Worm (Caenorhabditis elegans): ENCODE results near the gene hach-1.

DNA sequence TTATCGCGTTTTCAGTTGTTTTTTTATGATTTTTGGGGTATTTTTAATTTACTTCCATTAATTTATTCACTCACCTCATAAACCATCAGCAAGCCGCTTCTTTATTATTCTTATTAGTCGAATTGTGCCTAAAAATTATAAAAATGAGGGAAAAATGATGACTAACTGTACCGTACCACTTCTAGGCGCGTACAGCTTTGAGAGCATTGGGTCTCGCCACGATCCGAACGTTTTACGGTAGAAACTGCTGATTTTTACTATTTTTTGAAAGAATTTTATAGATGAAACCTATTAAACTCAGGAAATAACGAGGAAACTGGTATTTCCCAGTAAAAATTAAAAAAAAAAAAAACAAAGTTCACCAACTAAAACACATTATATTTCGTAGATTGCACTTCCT, 12.2 kb upstream of the hach-1 start, which contains the start of gene D1044.6:
- no peak for TF ChIP-seq nhr-77 (tag; optimal IDR thresholded peaks at IDR 0.05)
- no peak for TF ChIP-seq nhr-11 (tag; optimal IDR thresholded peaks at IDR 0.05)
- no peak for TF ChIP-seq aly-2 (tag; optimal IDR thresholded peaks at IDR 0.05)
- no peak for TF ChIP-seq mab-9 (GFP tag; IDR thresholded peaks at IDR 0.05)
- no peak for TF ChIP-seq ama-1 (optimal IDR thresholded peaks at IDR 0.05)
- TF ChIP-seq egl-13 (tag; optimal IDR thresholded peaks at IDR 0.05): no peak
- TF ChIP-seq rnt-1 (tag; optimal IDR thresholded peaks at IDR 0.05): no peak
- TF ChIP-seq elt-3 (tag; optimal IDR thresholded peaks at IDR 0.05): no peak
- no peak for TF ChIP-seq nhr-12 (tag; optimal IDR thresholded peaks at IDR 0.05)
- TF ChIP-seq snpc-4 (tag; optimal IDR thresholded peaks at IDR 0.05): no peak
- no peak for TF ChIP-seq aha-1 (tag; optimal IDR thresholded peaks at IDR 0.05)
- TF ChIP-seq sptf-1 (tag; optimal IDR thresholded peaks at IDR 0.05): no peak
- no peak for TF ChIP-seq zag-1 (tag; optimal IDR thresholded peaks at IDR 0.05)
